Fruit fly (Drosophila melanogaster) whole organism, embryonic: ENCODE measurements around the gene CG12123.
A peak's percentile ranks its signal among the peaks of the same experiment; 100 is the strongest.

Experiments used
- B-H1 ChIP-seq: fragments of 200-800 bp; sonication (Bioruptor generic); IDR thresholded peaks from 3 replicates; pipeline ENCODE4 v1.3.6; 2022; ENCODE audit warnings: missing biosample characterization, missing genetic modification characterization
- BEAF-32 ChIP-seq: fragments of 200-800 bp; sonication (Bioruptor generic); optimal IDR thresholded peaks from 3 replicates; lab custom pipeline; 2017; ENCODE audit warnings: missing biosample characterization, missing genetic modification characterization, mild to moderate bottlenecking, moderate library complexity, missing genetic modification reagents
- CG10147 ChIP-seq: fragments of 200-800 bp; sonication (Bioruptor generic); optimal IDR thresholded peaks from 2 replicates; lab custom pipeline; 2019; ENCODE audit warnings: missing biosample characterization, mild to moderate bottlenecking, missing genetic modification characterization, moderate library complexity
- CG10267 ChIP-seq: fragments of 200-800 bp; sonication (Bioruptor generic); optimal IDR thresholded peaks from 2 replicates; lab custom pipeline; 2018; ENCODE audit warnings: missing biosample characterization, mild to moderate bottlenecking, missing genetic modification characterization, moderate library complexity
- CG1233 ChIP-seq: fragments of 200-800 bp; sonication (Bioruptor generic); optimal IDR thresholded peaks from 4 replicates; lab custom pipeline; 2018; ENCODE audit warnings: missing biosample characterization, mild to moderate bottlenecking, missing genetic modification characterization
- CG12659 ChIP-seq: fragments of 200-800 bp; sonication (Bioruptor generic); optimal IDR thresholded peaks from 3 replicates; lab custom pipeline; 2017; ENCODE audit warnings: mild to moderate bottlenecking, missing biosample characterization, missing genetic modification reagents, missing genetic modification characterization
- CG13287 ChIP-seq: fragments of 200-800 bp; sonication (Bioruptor generic); IDR thresholded peaks from 2 replicates; pipeline ENCODE4 v1.3.6; 2022; ENCODE audit warnings: missing biosample characterization, missing genetic modification characterization; ENCODE audit not compliant: partially characterized antibody
- CG14710 ChIP-seq: fragments of 200-800 bp; sonication (Bioruptor generic); optimal IDR thresholded peaks from 3 replicates; lab custom pipeline; 2019; ENCODE audit warnings: missing biosample characterization, mild to moderate bottlenecking, missing genetic modification characterization, moderate library complexity
- CG14965 ChIP-seq: fragments of 200-800 bp; sonication (Bioruptor generic); optimal IDR thresholded peaks from 2 replicates; lab custom pipeline; 2016; ENCODE audit warnings: missing biosample characterization, missing genetic modification characterization, borderline replicate concordance
- CG15514 ChIP-seq: fragments of 200-800 bp; sonication (Bioruptor generic); optimal IDR thresholded peaks from 3 replicates; lab custom pipeline; 2017; ENCODE audit warnings: missing biosample characterization, missing genetic modification characterization, mild to moderate bottlenecking, moderate library complexity, missing genetic modification reagents
- CG17186 ChIP-seq: fragments of 200-800 bp; sonication (Bioruptor generic); optimal IDR thresholded peaks from 3 replicates; lab custom pipeline; 2017; ENCODE audit warnings: missing biosample characterization, missing genetic modification reagents, missing genetic modification characterization
- CG17829 ChIP-seq: fragments of 200-800 bp; optimal IDR thresholded peaks from 2 replicates; lab custom pipeline; 2019; ENCODE audit warnings: missing biosample characterization, mild to moderate bottlenecking, missing genetic modification characterization, moderate library complexity
- CG2116 ChIP-seq: fragments of 200-800 bp; sonication (Bioruptor generic); optimal IDR thresholded peaks from 3 replicates; lab custom pipeline; 2018; ENCODE audit warnings: missing biosample characterization, mild to moderate bottlenecking, missing genetic modification characterization
- CG34376 ChIP-seq: fragments of 200-800 bp; sonication (Bioruptor generic); optimal IDR thresholded peaks from 2 replicates; lab custom pipeline; 2018; ENCODE audit warnings: missing biosample characterization, mild to moderate bottlenecking, missing genetic modification characterization
- CG4282 ChIP-seq: fragments of 200-800 bp; sonication (Bioruptor generic); optimal IDR thresholded peaks from 2 replicates; lab custom pipeline; 2016; ENCODE audit warnings: missing biosample characterization, missing genetic modification characterization
- Dll ChIP-seq: fragments of 200-800 bp; sonication (Bioruptor generic); IDR thresholded peaks from 4 replicates; pipeline ENCODE4 v1.3.6; 2022; ENCODE audit warnings: missing biosample characterization, missing genetic modification characterization; ENCODE audit not compliant: partially characterized antibody
- Dp ChIP-seq: fragments of 200-800 bp; sonication (Bioruptor generic); optimal IDR thresholded peaks from 2 replicates; lab custom pipeline; 2018; ENCODE audit warnings: missing biosample characterization, mild to moderate bottlenecking, missing genetic modification characterization, moderate library complexity
- Dref ChIP-seq: fragments of 200-800 bp; sonication (Bioruptor generic); IDR thresholded peaks from 2 replicates; pipeline ENCODE4 v1.3.6; 2022; ENCODE audit warnings: missing biosample characterization, missing genetic modification characterization
- E2f2 ChIP-seq: fragments of 200-800 bp; sonication (Bioruptor generic); IDR thresholded peaks from 2 replicates; pipeline ENCODE4 v1.3.6; 2022; ENCODE audit warnings: missing biosample characterization, missing genetic modification characterization
- Hand ChIP-seq: fragments of 200-800 bp; sonication (Bioruptor generic); optimal IDR thresholded peaks from 2 replicates; lab custom pipeline; 2017; ENCODE audit warnings: mild to moderate bottlenecking, missing biosample characterization, missing genetic modification reagents, missing genetic modification characterization
- MBD-R2 ChIP-seq: fragments of 200-800 bp; sonication (Bioruptor generic); IDR thresholded peaks from 2 replicates; pipeline ENCODE4 v1.3.6; 2022; ENCODE audit warnings: missing biosample characterization, missing genetic modification characterization
- Mad ChIP-seq: fragments of 200-800 bp; sonication (Bioruptor generic); optimal IDR thresholded peaks from 2 replicates; lab custom pipeline; 2016; ENCODE audit warnings: missing biosample characterization, missing genetic modification characterization
- NfI ChIP-seq: fragments of 200-800 bp; sonication (Bioruptor generic); optimal IDR thresholded peaks from 3 replicates; lab custom pipeline; 2018; ENCODE audit warnings: missing biosample characterization, mild to moderate bottlenecking, missing genetic modification characterization, moderate library complexity
- Pdp1 ChIP-seq, 2 experiments: fragments of 200-800 bp; sonication (Bioruptor generic); optimal IDR thresholded peaks; 3 replicates each; lab custom pipeline; 2016; ENCODE audit warnings: missing biosample characterization in 2 of 2, missing genetic modification characterization in 2 of 2, mild to moderate bottlenecking in 1 of 2, moderate library complexity in 1 of 2
- Sry-δ ChIP-seq: fragments of 200-800 bp; sonication (Bioruptor generic); optimal IDR thresholded peaks from 2 replicates; lab custom pipeline; 2016; ENCODE audit warnings: missing biosample characterization, missing genetic modification characterization
- Stat92E ChIP-seq, 3 experiments: fragments of >200 bp in 2 of 3; fragments of 200-800 bp in 1 of 3; sonication (Bioruptor generic) in 1 of 3; optimal IDR thresholded peaks; 2 replicates each; lab custom pipeline; 2017 to 2019; ENCODE audit warnings: missing biosample characterization in 3 of 3, missing genetic modification characterization in 3 of 3, mild to moderate bottlenecking in 1 of 3, moderate library complexity in 1 of 3
- Xbp1 ChIP-seq: fragments of 200-800 bp; sonication (Bioruptor generic); optimal IDR thresholded peaks from 3 replicates; lab custom pipeline; 2016; ENCODE audit warnings: missing biosample characterization, mild to moderate bottlenecking, missing genetic modification characterization
- chm ChIP-seq: fragments of 200-800 bp; sonication (Bioruptor generic); IDR thresholded peaks from 2 replicates; pipeline ENCODE4 v1.3.6; 2022; ENCODE audit warnings: missing biosample characterization, missing genetic modification characterization
- dm ChIP-seq: fragments of 200-800 bp; sonication (Bioruptor generic); optimal IDR thresholded peaks from 3 replicates; lab custom pipeline; 2016; ENCODE audit warnings: missing biosample characterization, missing genetic modification characterization
- exex ChIP-seq: fragments of 200-800 bp; sonication (Bioruptor generic); optimal IDR thresholded peaks from 4 replicates; lab custom pipeline; 2018; ENCODE audit warnings: missing biosample characterization, mild to moderate bottlenecking, missing genetic modification characterization, moderate library complexity
- gfzf ChIP-seq: fragments of 200-800 bp; sonication (Bioruptor generic); optimal IDR thresholded peaks from 2 replicates; lab custom pipeline; 2016; ENCODE audit warnings: missing biosample characterization, mild to moderate bottlenecking, missing genetic modification characterization, moderate library complexity
- grn ChIP-seq: fragments of 200-800 bp; sonication (Bioruptor generic); optimal IDR thresholded peaks from 3 replicates; lab custom pipeline; 2017; ENCODE audit warnings: missing biosample characterization, missing genetic modification characterization
- inv ChIP-seq: fragments of 200-800 bp; sonication (Bioruptor generic); IDR thresholded peaks from 2 replicates; pipeline ENCODE4 v1.3.6; 2022; ENCODE audit warnings: missing biosample characterization, missing genetic modification characterization; ENCODE audit not compliant: partially characterized antibody
- knrl ChIP-seq: fragments of 200-800 bp; sonication (Bioruptor generic); IDR thresholded peaks from 3 replicates; pipeline ENCODE4 v1.3.6; 2022; ENCODE audit warnings: missing biosample characterization, missing genetic modification characterization; ENCODE audit not compliant: partially characterized antibody
- lab ChIP-seq: fragments of 200-800 bp; sonication (Bioruptor generic); optimal IDR thresholded peaks from 3 replicates; lab custom pipeline; 2017; ENCODE audit warnings: missing biosample characterization, missing genetic modification characterization, mild to moderate bottlenecking, moderate library complexity, missing genetic modification reagents
- pho ChIP-seq: fragments of 200-800 bp; sonication (Bioruptor generic); optimal IDR thresholded peaks from 2 replicates; lab custom pipeline; 2016; ENCODE audit warnings: missing biosample characterization, missing genetic modification characterization
- pzg ChIP-seq: fragments of 200-800 bp; sonication (Bioruptor generic); optimal IDR thresholded peaks from 3 replicates; lab custom pipeline; 2018; ENCODE audit warnings: missing biosample characterization, mild to moderate bottlenecking, missing genetic modification characterization, moderate library complexity
- so ChIP-seq: fragments of 200-800 bp; sonication (Bioruptor generic); IDR thresholded peaks from 3 replicates; pipeline ENCODE4 v1.3.6; 2022; ENCODE audit warnings: missing biosample characterization, missing genetic modification characterization
- sqz ChIP-seq: fragments of 200-800 bp; sonication (Bioruptor generic); optimal IDR thresholded peaks from 3 replicates; lab custom pipeline; 2018; ENCODE audit warnings: missing biosample characterization, mild to moderate bottlenecking, missing genetic modification characterization
- stwl ChIP-seq: fragments of 200-800 bp; sonication (Bioruptor generic); optimal IDR thresholded peaks from 3 replicates; lab custom pipeline; 2018; ENCODE audit warnings: missing biosample characterization, mild to moderate bottlenecking, missing genetic modification characterization, moderate library complexity
- trem ChIP-seq: fragments of 200-800 bp; optimal IDR thresholded peaks from 3 replicates; lab custom pipeline; 2019; ENCODE audit warnings: missing biosample characterization, mild to moderate bottlenecking, missing genetic modification characterization, moderate library complexity
- unc-4 ChIP-seq: fragments of 200-800 bp; sonication (Bioruptor generic); IDR thresholded peaks from 2 replicates; pipeline ENCODE4 v1.3.6; 2022; ENCODE audit warnings: missing biosample characterization, missing genetic modification characterization; ENCODE audit not compliant: partially characterized antibody
- z ChIP-seq: fragments of 200-800 bp; sonication (Bioruptor generic); IDR thresholded peaks from 3 replicates; pipeline ENCODE4 v1.3.6; 2022; ENCODE audit warnings: missing biosample characterization, missing genetic modification characterization

The CG12123 gene

DNA sequence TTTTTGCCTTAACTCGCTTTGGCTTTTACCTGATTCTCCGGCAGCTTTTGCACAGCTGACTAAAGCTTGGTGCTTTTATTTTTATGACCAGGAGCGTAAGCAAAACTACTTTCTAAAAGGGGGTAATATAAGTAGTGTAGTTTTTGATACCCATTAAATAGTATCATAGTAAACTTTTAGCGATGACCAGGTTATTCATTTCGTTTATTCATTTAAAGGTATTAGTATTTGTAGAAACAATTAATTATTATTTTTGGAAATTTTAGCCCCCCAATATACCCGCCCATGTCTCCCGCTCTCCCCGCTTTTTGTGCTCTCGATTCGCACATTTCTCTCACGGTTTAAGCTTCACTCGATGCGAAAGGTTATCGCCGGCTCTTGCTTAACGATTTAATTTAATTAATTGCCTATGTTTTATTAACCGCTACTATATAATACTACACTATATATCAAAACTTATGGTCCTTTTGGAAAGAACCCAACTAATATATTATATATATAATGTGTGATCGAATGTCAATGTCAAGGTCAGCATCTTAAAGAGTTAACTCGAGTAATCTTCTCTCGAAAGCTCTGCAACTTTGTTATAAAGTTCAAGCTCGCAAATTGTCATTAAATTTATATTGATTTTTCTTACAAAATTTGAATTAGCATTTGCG lies 22.4 kb upstream of the CG12123 start, which contains the start of gene Sptr (continued):
- TF ChIP-seq knrl (no peak), pho (GFP tag; lab: Kevin White, UChicago) (peak; percentile 83), CG17186 (GFP tag; lab: Kevin White, UChicago) (no peak), CG4282 (GFP tag; lab: Kevin White, UChicago) (peak; percentile 7), NfI (GFP tag; lab: Kevin White, UChicago) (peak; percentile 84), Xbp1 (peak; percentile 88), inv (GFP tag; lab: Robert Waterston, UW) (no peak), Stat92E (GFP tag; optimal IDR thresholded peaks at IDR 0.05; lab: Kevin White, UChicago) (no peak), trem (peak; percentile 42), dm (peak; percentile 28)
- TF ChIP-seq, all 482 proteins: peak for 385

- TF ChIP-seq Mad (GFP tag; lab: Kevin White, UChicago) (no peak), Dref (peak; percentile 60), Dll (0 out of 4 replicates have a peak, but pooled peaks have one; percentile 47), CG2116 (GFP tag; lab: Kevin White, UChicago) (peak; percentile 39), Hand (no peak), gfzf (GFP tag; lab: Kevin White, UChicago) (peak; percentile 64), sqz (peak; percentile 39), stwl (tag; lab: Kevin White, UChicago) (peak; percentile 64), trem (peak; percentile 39), BEAF-32 (GFP tag; lab: Kevin White, UChicago) (peak; percentile 23), Sry-δ (GFP tag; lab: Kevin White, UChicago) (no peak), pzg (peak; percentile 31), so (GFP tag; lab: Robert Waterston, UW) (0 out of 3 replicates have a peak, but pooled peaks have one; percentile 20), B-H1 (GFP tag; lab: Robert Waterston, UW) (no peak), MBD-R2 (GFP tag; lab: Robert Waterston, UW) (peak; percentile 36; the same call in 1 of the 2 replicates), CG12659 (GFP tag; lab: Kevin White, UChicago) (peak; percentile 10), CG14965 (GFP tag; lab: Kevin White, UChicago) (no peak), CG14710 (tag; lab: Kevin White, UChicago) (peak; percentile 67), E2f2 (GFP tag; lab: Robert Waterston, UW) (peak; percentile 90), unc-4 (GFP tag; lab: Robert Waterston, UW) (0 out of 2 replicates have a peak, but pooled peaks have one; percentile 26), CG10147 (GFP tag; lab: Kevin White, UChicago) (peak; percentile 31), CG13287 (GFP tag; lab: Robert Waterston, UW) (peak; percentile 37; the same call in 1 of the 2 replicates), CG10267 (tag; lab: Kevin White, UChicago) (peak; percentile 7), Dp (GFP tag; lab: Kevin White, UChicago) (peak; percentile 85), CG17829 (tag; lab: Kevin White, UChicago) (peak; percentile 2)
Measured at dm6 chrX:8461147-8461546, 19.0 kb upstream of the CG12123 start, which contains the start of gene Es2. Gene Es2, plus strand, starts transcription at chrX:8461479.

DNA sequence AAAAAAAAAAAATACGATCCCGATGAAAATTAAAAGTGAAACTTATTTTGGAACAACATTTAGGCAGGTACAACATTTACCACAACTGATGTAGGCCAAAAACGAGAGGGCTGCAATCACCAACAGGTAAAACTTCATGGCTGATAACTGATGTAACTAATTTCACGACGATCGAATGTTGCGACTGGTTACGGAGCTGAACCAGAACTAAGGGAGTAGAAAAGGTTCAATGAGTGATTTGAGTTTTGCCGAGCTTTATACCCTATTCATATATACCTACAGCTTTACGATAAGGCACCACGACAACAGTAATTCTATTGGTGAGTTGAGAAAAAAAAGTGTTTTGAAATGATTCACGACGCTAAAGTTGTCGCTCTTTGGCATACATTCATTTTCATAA lies 18.5 kb upstream of the CG12123 start, which contains the start of gene CG15347:
Gene CG15347, minus strand, starts transcription at position 213 of the 400 bp plus-strand sequence.
- TF ChIP-seq CG34376 (GFP tag; lab: Kevin White, UChicago) (peak; percentile 34), Pdp1 (GFP tag; optimal IDR thresholded peaks at IDR 0.05; lab: Kevin White, UChicago) (peak in 1 of 2 experiments; percentile 23), exex (tag; lab: Kevin White, UChicago) (peak; percentile 40), lab (peak; percentile 10), grn (GFP tag; lab: Kevin White, UChicago) (peak; percentile 9), CG1233 (GFP tag; lab: Kevin White, UChicago) (no peak), chm (GFP tag; lab: Robert Waterston, UW) (peak; percentile 36; the same call in 1 of the 2 replicates), CG15514 (GFP tag; lab: Kevin White, UChicago) (peak; percentile 90), Xbp1 (no peak), z (GFP tag; lab: Robert Waterston, UW) (0 out of 3 replicates have a peak, but pooled peaks have one; percentile 36)
